Fruit fly (Drosophila melanogaster) whole organism, embryonic: ENCODE data around the gene Cp190.

Experiments
- Ada2b ChIP-seq: fragments of 200-800 bp; sonication (Bioruptor generic); IDR thresholded peaks from 2 replicates; pipeline ENCODE4 v1.3.6; 2022; ENCODE audit warnings: missing biosample characterization, missing genetic modification characterization
- Atf6 ChIP-seq: fragments of 200-800 bp; sonication (Bioruptor generic); IDR thresholded peaks from 2 replicates; pipeline ENCODE4 v1.3.6; 2022; ENCODE audit warnings: missing biosample characterization, missing genetic modification characterization
- CG1024 ChIP-seq: fragments of 200-800 bp; sonication (Bioruptor generic); IDR thresholded peaks from 2 replicates; pipeline ENCODE4 v1.3.6; 2022; ENCODE audit warnings: missing biosample characterization, missing genetic modification characterization
- CG10979 ChIP-seq: fragments of 200-800 bp; sonication (Bioruptor generic); optimal IDR thresholded peaks from 2 replicates; lab custom pipeline; 2018; ENCODE audit warnings: missing biosample characterization, mild to moderate bottlenecking, missing genetic modification characterization, moderate library complexity
- CG11093 ChIP-seq: fragments of 200-800 bp; sonication (Bioruptor generic); IDR thresholded peaks from 3 replicates; pipeline ENCODE4 v1.3.6; 2022; ENCODE audit warnings: missing biosample characterization, missing genetic modification characterization
- CG12071 ChIP-seq: fragments of 200-800 bp; sonication (Bioruptor generic); optimal IDR thresholded peaks from 3 replicates; lab custom pipeline; 2018; ENCODE audit warnings: missing biosample characterization, mild to moderate bottlenecking, missing genetic modification characterization
- CG12744 ChIP-seq: fragments of 200-800 bp; sonication (Bioruptor generic); optimal IDR thresholded peaks from 2 replicates; lab custom pipeline; 2016; ENCODE audit warnings: missing biosample characterization, missing genetic modification characterization
- CG13123 ChIP-seq: fragments of 200-800 bp; sonication (Bioruptor generic); optimal IDR thresholded peaks from 2 replicates; lab custom pipeline; 2016; ENCODE audit warnings: missing biosample characterization, missing genetic modification characterization
- CG15011 ChIP-seq: fragments of 200-800 bp; sonication (Bioruptor generic); optimal IDR thresholded peaks from 3 replicates; lab custom pipeline; 2018; ENCODE audit warnings: missing biosample characterization, mild to moderate bottlenecking, missing genetic modification characterization
- CG15073 ChIP-seq: fragments of 200-800 bp; sonication (Bioruptor generic); optimal IDR thresholded peaks from 2 replicates; lab custom pipeline; 2016; ENCODE audit warnings: missing biosample characterization, missing genetic modification characterization
- CG1647 ChIP-seq: fragments of 200-800 bp; sonication (Bioruptor generic); optimal IDR thresholded peaks from 3 replicates; lab custom pipeline; 2016; ENCODE audit warnings: missing biosample characterization, missing genetic modification characterization
- CG17328 ChIP-seq: fragments of 200-800 bp; sonication (Bioruptor generic); IDR thresholded peaks from 2 replicates; pipeline ENCODE4 v1.3.6; 2022; ENCODE audit warnings: missing biosample characterization, missing genetic modification characterization
- CG17829 ChIP-seq: fragments of 200-800 bp; optimal IDR thresholded peaks from 2 replicates; lab custom pipeline; 2019; ENCODE audit warnings: missing biosample characterization, mild to moderate bottlenecking, missing genetic modification characterization, moderate library complexity
- CG2889 ChIP-seq: fragments of 200-800 bp; sonication (Bioruptor generic); IDR thresholded peaks from 3 replicates; pipeline ENCODE4 v1.3.6; 2022; ENCODE audit warnings: missing biosample characterization, missing genetic modification characterization
- CG31441 ChIP-seq: fragments of 200-800 bp; sonication (Bioruptor generic); IDR thresholded peaks from 2 replicates; pipeline ENCODE4 v1.3.6; 2022; ENCODE audit warnings: missing biosample characterization, missing genetic modification characterization
- CG3995 ChIP-seq: fragments of 200-800 bp; sonication (Bioruptor generic); optimal IDR thresholded peaks from 3 replicates; lab custom pipeline; 2016; ENCODE audit warnings: missing biosample characterization, missing genetic modification characterization
- CG4328 ChIP-seq: fragments of 200-800 bp; sonication (Bioruptor generic); optimal IDR thresholded peaks from 3 replicates; lab custom pipeline; 2017; ENCODE audit warnings: missing biosample characterization, missing genetic modification reagents, missing genetic modification characterization
- CG4360 ChIP-seq: fragments of 200-800 bp; sonication (Bioruptor generic); IDR thresholded peaks from 2 replicates; pipeline ENCODE4 v1.3.6; 2022; ENCODE audit warnings: missing biosample characterization, missing genetic modification characterization
- CG5245 ChIP-seq: fragments of 200-800 bp; sonication (Bioruptor generic); optimal IDR thresholded peaks from 3 replicates; lab custom pipeline; 2016; ENCODE audit warnings: missing biosample characterization, missing genetic modification characterization
- CG6683 ChIP-seq: fragments of 200-800 bp; sonication (Bioruptor generic); optimal IDR thresholded peaks from 2 replicates; lab custom pipeline; 2017; ENCODE audit warnings: missing biosample characterization, mild to moderate bottlenecking, missing genetic modification characterization, missing genetic modification reagents
- CG6791 ChIP-seq: fragments of 200-800 bp; sonication (Bioruptor generic); IDR thresholded peaks from 3 replicates; pipeline ENCODE4 v1.3.6; 2022; ENCODE audit warnings: missing biosample characterization, missing genetic modification characterization; ENCODE audit not compliant: partially characterized antibody
- CG6813 ChIP-seq: fragments of 200-800 bp; sonication (Bioruptor generic); optimal IDR thresholded peaks from 2 replicates; lab custom pipeline; 2017; ENCODE audit warnings: missing biosample characterization, missing genetic modification characterization, mild to moderate bottlenecking, moderate library complexity, missing genetic modification reagents
- CG8290 ChIP-seq, 3 experiments: fragments of 200-800 bp; sonication (Bioruptor generic); optimal IDR thresholded peaks; 2 replicates each; lab custom pipeline; 2016 to 2019; ENCODE audit warnings: missing biosample characterization in 3 of 3, missing genetic modification characterization in 3 of 3, mild to moderate bottlenecking in 2 of 3, moderate library complexity in 1 of 3
- CG8924 ChIP-seq: fragments of 200-800 bp; optimal IDR thresholded peaks from 3 replicates; lab custom pipeline; 2019; ENCODE audit warnings: missing biosample characterization, mild to moderate bottlenecking, missing genetic modification characterization, moderate library complexity
- Camta ChIP-seq: fragments of 200-800 bp; sonication (Bioruptor generic); optimal IDR thresholded peaks from 2 replicates; lab custom pipeline; 2016; ENCODE audit warnings: missing biosample characterization, missing genetic modification characterization
- D19A ChIP-seq: fragments of 200-800 bp; optimal IDR thresholded peaks from 3 replicates; lab custom pipeline; 2019; ENCODE audit warnings: missing biosample characterization, mild to moderate bottlenecking, missing genetic modification characterization, moderate library complexity
- Deaf1 ChIP-seq: fragments of 200-800 bp; optimal IDR thresholded peaks from 3 replicates; lab custom pipeline; 2019; ENCODE audit warnings: missing biosample characterization, mild to moderate bottlenecking, missing genetic modification characterization, moderate library complexity
- Dek ChIP-seq: fragments of 200-800 bp; sonication (Bioruptor generic); optimal IDR thresholded peaks from 3 replicates; lab custom pipeline; 2019; ENCODE audit warnings: missing biosample characterization, mild to moderate bottlenecking, missing genetic modification characterization, moderate library complexity
- Fer1 ChIP-seq: fragments of 200-800 bp; sonication (Bioruptor generic); optimal IDR thresholded peaks from 2 replicates; lab custom pipeline; 2017; ENCODE audit warnings: missing biosample characterization, mild to moderate bottlenecking, missing genetic modification characterization
- HmgD ChIP-seq: fragments of 200-800 bp; sonication (Bioruptor generic); optimal IDR thresholded peaks from 3 replicates; lab custom pipeline; 2016; ENCODE audit warnings: missing biosample characterization, missing genetic modification characterization
- Hsf ChIP-seq: fragments of 200-800 bp; sonication (Bioruptor generic); optimal IDR thresholded peaks from 3 replicates; lab custom pipeline; 2016; ENCODE audit warnings: missing biosample characterization, missing genetic modification characterization
- NC2β ChIP-seq: fragments of 200-800 bp; sonication (Bioruptor generic); optimal IDR thresholded peaks from 2 replicates; lab custom pipeline; 2016; ENCODE audit warnings: missing biosample characterization, missing genetic modification characterization
- Nf-YA ChIP-seq: fragments of 200-800 bp; sonication (Bioruptor generic); IDR thresholded peaks from 2 replicates; pipeline ENCODE4 v1.3.6; 2022; ENCODE audit warnings: missing biosample characterization, missing genetic modification characterization
- Opbp ChIP-seq: fragments of 200-800 bp; sonication (Bioruptor generic); IDR thresholded peaks from 3 replicates; pipeline ENCODE4 v1.3.6; 2022; ENCODE audit warnings: missing biosample characterization, missing genetic modification characterization; ENCODE audit not compliant: partially characterized antibody
- ap ChIP-seq: fragments of 200-800 bp; sonication (Bioruptor generic); IDR thresholded peaks from 2 replicates; pipeline ENCODE4 v1.3.6; 2022; ENCODE audit warnings: missing biosample characterization, missing genetic modification characterization
- caup ChIP-seq: fragments of 200-800 bp; sonication (Bioruptor generic); optimal IDR thresholded peaks from 3 replicates; lab custom pipeline; 2017; ENCODE audit warnings: missing biosample characterization, mild to moderate bottlenecking, missing genetic modification characterization, moderate library complexity; ENCODE audit not compliant: severe bottlenecking
- crc ChIP-seq: fragments of 200-800 bp; sonication (Bioruptor generic); optimal IDR thresholded peaks from 2 replicates; lab custom pipeline; 2016; ENCODE audit warnings: missing biosample characterization, missing genetic modification characterization
- disco-r ChIP-seq: fragments of 200-800 bp; sonication (Bioruptor generic); optimal IDR thresholded peaks from 2 replicates; lab custom pipeline; 2016; ENCODE audit warnings: missing biosample characterization, missing genetic modification characterization
- gcm2 ChIP-seq: fragments of 200-800 bp; sonication (Bioruptor generic); optimal IDR thresholded peaks from 2 replicates; lab custom pipeline; 2016; ENCODE audit warnings: missing biosample characterization, missing genetic modification characterization
- gem ChIP-seq: fragments of 200-800 bp; sonication (Bioruptor generic); optimal IDR thresholded peaks from 2 replicates; lab custom pipeline; 2019; ENCODE audit warnings: missing biosample characterization, mild to moderate bottlenecking, missing genetic modification characterization, moderate library complexity
- gsb ChIP-seq: fragments of 200-800 bp; sonication (Bioruptor generic); IDR thresholded peaks from 2 replicates; pipeline ENCODE4 v1.3.6; 2022; ENCODE audit warnings: missing biosample characterization, missing genetic modification characterization
- knrl ChIP-seq: fragments of 200-800 bp; sonication (Bioruptor generic); IDR thresholded peaks from 3 replicates; pipeline ENCODE4 v1.3.6; 2022; ENCODE audit warnings: missing biosample characterization, missing genetic modification characterization; ENCODE audit not compliant: partially characterized antibody
- lbe ChIP-seq: fragments of 200-800 bp; sonication (Bioruptor generic); optimal IDR thresholded peaks from 2 replicates; lab custom pipeline; 2016; ENCODE audit warnings: missing biosample characterization, mild to moderate bottlenecking, missing genetic modification characterization
- nom ChIP-seq: fragments of 200-800 bp; sonication (Bioruptor generic); optimal IDR thresholded peaks from 2 replicates; lab custom pipeline; 2017; ENCODE audit warnings: missing biosample characterization, missing genetic modification characterization, mild to moderate bottlenecking, moderate library complexity, missing genetic modification reagents
- onecut ChIP-seq: fragments of 200-800 bp; sonication (Bioruptor generic); IDR thresholded peaks from 2 replicates; pipeline ENCODE4 v1.3.6; 2022; ENCODE audit warnings: missing biosample characterization, missing genetic modification characterization
- pros ChIP-seq: fragments of 200-800 bp; sonication (Bioruptor generic); optimal IDR thresholded peaks from 3 replicates; lab custom pipeline; 2019; ENCODE audit warnings: missing biosample characterization, mild to moderate bottlenecking, missing genetic modification characterization, moderate library complexity
- scrt ChIP-seq: fragments of 200-800 bp; sonication (Bioruptor generic); optimal IDR thresholded peaks from 2 replicates; lab custom pipeline; 2018; ENCODE audit warnings: missing biosample characterization, mild to moderate bottlenecking, missing genetic modification characterization, moderate library complexity
- shn ChIP-seq: fragments of 200-800 bp; sonication (Bioruptor generic); optimal IDR thresholded peaks from 3 replicates; lab custom pipeline; 2016; ENCODE audit warnings: missing biosample characterization, missing genetic modification characterization
- sima ChIP-seq: fragments of 200-800 bp; sonication (Bioruptor generic); optimal IDR thresholded peaks from 2 replicates; lab custom pipeline; 2016; ENCODE audit warnings: missing biosample characterization, missing genetic modification characterization
- ttk ChIP-seq: fragments of 200-800 bp; sonication (Bioruptor generic); IDR thresholded peaks from 2 replicates; pipeline ENCODE4 v2.1.2; 2022; ENCODE audit warnings: missing biosample characterization, missing genetic modification characterization
- vvl ChIP-seq: fragments of 200-800 bp; sonication (Bioruptor generic); IDR thresholded peaks from 2 replicates; pipeline ENCODE4 v1.3.6; 2022; ENCODE audit warnings: missing biosample characterization, missing genetic modification characterization

Gene Cp190

dm6 chr3R:15250454-15250853 lies 24.6 kb downstream of the Cp190 start (continued):
- peak; percentile 89 for TF ChIP-seq Fer1 (GFP tag; lab: Kevin White, UChicago)
- no peak for TF ChIP-seq Nf-YA
- peak; percentile 76 for TF ChIP-seq CG17328 (GFP tag; lab: Robert Waterston, UW)
- 0 out of 3 replicates have a peak, but pooled peaks have one; percentile 66 for TF ChIP-seq CG2889 (GFP tag; lab: Robert Waterston, UW)
- no peak for TF ChIP-seq shn (GFP tag; lab: Kevin White, UChicago)
- no peak for TF ChIP-seq crc (GFP tag; lab: Kevin White, UChicago)
- peak; percentile 25 for TF ChIP-seq CG4328
- TF ChIP-seq gem (tag; lab: Kevin White, UChicago), result no peak
- TF ChIP-seq Hsf (GFP tag; lab: Kevin White, UChicago), result peak; percentile 45
- TF ChIP-seq sima (GFP tag; lab: Kevin White, UChicago), result no peak
- TF ChIP-seq CG8290 (GFP tag; optimal IDR thresholded peaks at IDR 0.05; lab: Kevin White, UChicago), result no peak
- no peak for TF ChIP-seq CG8290 (tag; optimal IDR thresholded peaks at IDR 0.05; lab: Kevin White, UChicago)
- peak; percentile 74 for TF ChIP-seq Ada2b (GFP tag; lab: Robert Waterston, UW)
- no peak for TF ChIP-seq NC2β (GFP tag; lab: Kevin White, UChicago)
- peak; percentile 63; the same call in 2 of the 3 replicates for TF ChIP-seq CG11093 (GFP tag; lab: Robert Waterston, UW)
- TF ChIP-seq CG1647, result no peak
- no peak for TF ChIP-seq caup
- peak; percentile 86 for TF ChIP-seq Atf6 (GFP tag; lab: Robert Waterston, UW)
- no peak for TF ChIP-seq lbe (GFP tag; lab: Kevin White, UChicago)
- no peak; the same call in none of the 2 replicates for TF ChIP-seq CG31441 (GFP tag; lab: Robert Waterston, UW)
- peak; percentile 68 for TF ChIP-seq ttk (GFP tag; lab: Robert Waterston, UW)
- TF ChIP-seq CG6791 (GFP tag; lab: Robert Waterston, UW), result no peak
- no peak for TF ChIP-seq nom (GFP tag; lab: Kevin White, UChicago)
- no peak for TF ChIP-seq HmgD (GFP tag; lab: Kevin White, UChicago)
- TF ChIP-seq scrt (GFP tag; lab: Kevin White, UChicago), result no peak
- no peak for TF ChIP-seq CG12744 (GFP tag; lab: Kevin White, UChicago)
- no peak for TF ChIP-seq knrl (GFP tag; lab: Robert Waterston, UW)
- TF ChIP-seq disco-r (GFP tag; lab: Kevin White, UChicago), result no peak
- no peak for TF ChIP-seq pros (GFP tag; lab: Kevin White, UChicago)
- TF ChIP-seq CG4360 (GFP tag; lab: Robert Waterston, UW), result peak; percentile 35; the same call in 1 of the 2 replicates
- TF ChIP-seq Dek (tag; lab: Kevin White, UChicago), result peak; percentile 74
- TF ChIP-seq Deaf1 (tag; lab: Kevin White, UChicago), result no peak
- TF ChIP-seq CG12071 (GFP tag; lab: Kevin White, UChicago), result no peak
- TF ChIP-seq Opbp, result no peak
- no peak for TF ChIP-seq CG15011
- TF ChIP-seq CG6813 (GFP tag; lab: Kevin White, UChicago), result peak; percentile 66
- TF ChIP-seq gcm2, result no peak
- TF ChIP-seq CG1024, result no peak
- TF ChIP-seq gsb, result peak; percentile 57; the same call in 1 of the 2 replicates
- TF ChIP-seq onecut, result peak; percentile 51
- peak; percentile 52 for TF ChIP-seq CG17829
- TF ChIP-seq Camta, result no peak
- TF ChIP-seq CG8924, result peak; percentile 67
- no peak for TF ChIP-seq D19A (tag; lab: Kevin White, UChicago)
- TF ChIP-seq vvl (GFP tag; lab: Robert Waterston, UW), result peak; percentile 84
- no peak for TF ChIP-seq CG3995
- no peak for TF ChIP-seq CG15073
- peak; percentile 59 for TF ChIP-seq CG6683 (GFP tag; lab: Kevin White, UChicago)
- TF ChIP-seq CG13123 (GFP tag; lab: Kevin White, UChicago), result no peak
- no peak for TF ChIP-seq CG5245 (GFP tag; lab: Kevin White, UChicago)
- peak; percentile 61 for TF ChIP-seq ap (GFP tag; lab: Robert Waterston, UW)
- peak; percentile 45 for TF ChIP-seq CG10979 (tag; lab: Kevin White, UChicago)
